Worm (Caenorhabditis elegans) whole organism, midembryonic: ENCODE results near the gene clec-84.

Experiments
- T22C8.4 ChIP-seq: fragments of 200-800 bp; sonication (Bioruptor generic); IDR thresholded peaks from 2 replicates; pipeline ENCODE4 v1.3.6; 2022; ENCODE audit warnings: missing genetic modification characterization, missing compliant biosample characterization
- cog-1 ChIP-seq: sonication (generic microtip); optimal IDR thresholded peaks from 2 replicates; lab custom pipeline; 2016; ENCODE audit warnings: missing genetic modification characterization, missing compliant biosample characterization
- flt-1 ChIP-seq: fragments of 200-800 bp; sonication (Bioruptor generic); IDR thresholded peaks from 2 replicates; pipeline ENCODE4 v1.3.6; 2022; ENCODE audit warnings: missing genetic modification characterization, missing compliant biosample characterization
- klf-2 ChIP-seq: fragments of 200-800 bp; sonication (Bioruptor generic); conservative IDR thresholded peaks from 2 replicates; pipeline ENCODE4 v1.3.6; 2022; ENCODE audit warnings: missing genetic modification reagents, missing genetic modification characterization, missing compliant biosample characterization
- med-1 ChIP-seq: sonication (generic microtip); optimal IDR thresholded peaks from 2 replicates; lab custom pipeline; 2017; ENCODE audit warnings: missing genetic modification characterization, mild to moderate bottlenecking, missing compliant biosample characterization, antibody characterized with exemption, missing genetic modification reagents; ENCODE audit not compliant: insufficient read depth
- ref-1 ChIP-seq: fragments of 200-800 bp; sonication (Bioruptor generic); conservative IDR thresholded peaks from 2 replicates; pipeline ENCODE4 v1.3.6; 2022; ENCODE audit warnings: missing genetic modification reagents, missing genetic modification characterization, missing compliant biosample characterization
- tab-1 ChIP-seq: fragments of 200-800 bp; sonication (Bioruptor generic); IDR thresholded peaks from 2 replicates; pipeline ENCODE4 v1.3.6; 2022; ENCODE audit warnings: missing genetic modification characterization, missing compliant biosample characterization
- ztf-23 ChIP-seq: fragments of 200-800 bp; sonication (Bioruptor generic); IDR thresholded peaks from 2 replicates; pipeline ENCODE4 v1.3.6; 2022; ENCODE audit warnings: missing genetic modification reagents, missing genetic modification characterization, missing compliant biosample characterization
- ztf-29 ChIP-seq: fragments of 200-800 bp; sonication (Bioruptor generic); IDR thresholded peaks from 2 replicates; pipeline ENCODE4 v1.3.6; 2022; ENCODE audit warnings: missing genetic modification reagents, missing genetic modification characterization, missing compliant biosample characterization

clec-84 gene

ce11 chrIV:2809208-2809607 is 33.1 kb upstream of the clec-84 start, which contains the start of gene Y54G2A.76:
Y54G2A.76 (plus strand) TSS chrIV:2809410.
- TF ChIP-seq T22C8.4 (GFP tag; lab: Robert Waterston, UW) (no peak), ref-1 (GFP tag; lab: Robert Waterston, UW) (no peak), ztf-23 (GFP tag; lab: Robert Waterston, UW) (no peak), cog-1 (no peak), flt-1 (GFP tag; lab: Robert Waterston, UW) (no peak), klf-2 (GFP tag; lab: Robert Waterston, UW) (no peak), ztf-29 (GFP tag; lab: Robert Waterston, UW) (no peak), med-1 (GFP tag; lab: Kevin White, UChicago) (no peak), tab-1 (no peak)

ce11 chrIV:2817038-2817437 is 25.2 kb upstream of the clec-84 start:
- no peak for TF ChIP-seq ztf-23 (GFP tag; lab: Robert Waterston, UW)
- no peak for TF ChIP-seq ref-1 (GFP tag; lab: Robert Waterston, UW)
- 0 out of 2 replicates have a peak, but pooled peaks have one; percentile 35 for TF ChIP-seq flt-1 (GFP tag; lab: Robert Waterston, UW)
- no peak for TF ChIP-seq cog-1
- TF ChIP-seq klf-2 (GFP tag; lab: Robert Waterston, UW): no peak
- no peak for TF ChIP-seq ztf-29 (GFP tag; lab: Robert Waterston, UW)
- no peak for TF ChIP-seq tab-1

- TF ChIP-seq ztf-23 (GFP tag; lab: Robert Waterston, UW) (no peak), klf-2 (GFP tag; lab: Robert Waterston, UW) (no peak), cog-1 (no peak), T22C8.4 (GFP tag; lab: Robert Waterston, UW) (no peak), flt-1 (GFP tag; lab: Robert Waterston, UW) (no peak), tab-1 (no peak), ztf-29 (GFP tag; lab: Robert Waterston, UW) (no peak), med-1 (GFP tag; lab: Kevin White, UChicago) (no peak), ref-1 (GFP tag; lab: Robert Waterston, UW) (no peak)
Observed at ce11 chrIV:2819633-2820032, 22.6 kb upstream of the clec-84 start, which contains the start of gene Y54G2A.13. Y54G2A.13 (minus strand) TSS chrIV:2819733.

ce11 chrIV:2820408-2820807 is 21.9 kb upstream of the clec-84 start, which contains the start of gene Y54G2A.37:
Y54G2A.37 (plus strand) TSS chrIV:2820708.
- TF ChIP-seq ztf-29 (GFP tag; lab: Robert Waterston, UW) (no peak), flt-1 (GFP tag; lab: Robert Waterston, UW) (no peak)

- TF ChIP-seq klf-2 (GFP tag; lab: Robert Waterston, UW) (no peak), T22C8.4 (GFP tag; lab: Robert Waterston, UW) (no peak), ref-1 (GFP tag; lab: Robert Waterston, UW) (no peak), ztf-29 (GFP tag; lab: Robert Waterston, UW) (no peak), ztf-23 (GFP tag; lab: Robert Waterston, UW) (no peak), cog-1 (no peak)
Observed at ce11 chrIV:2823446-2823845, 18.8 kb upstream of the clec-84 start, which contains the start of gene clec-80. clec-80 (plus strand) TSS chrIV:2823746.

- TF ChIP-seq cog-1: no peak
- TF ChIP-seq klf-2 (GFP tag; lab: Robert Waterston, UW): no peak
- no peak for TF ChIP-seq tab-1
- no peak for TF ChIP-seq ref-1 (GFP tag; lab: Robert Waterston, UW)
- TF ChIP-seq ztf-23 (GFP tag; lab: Robert Waterston, UW): no peak
- TF ChIP-seq flt-1 (GFP tag; lab: Robert Waterston, UW): no peak
- TF ChIP-seq med-1 (GFP tag; lab: Kevin White, UChicago): no peak
- no peak for TF ChIP-seq T22C8.4 (GFP tag; lab: Robert Waterston, UW)
- no peak for TF ChIP-seq ztf-29 (GFP tag; lab: Robert Waterston, UW)
Observed at ce11 chrIV:2825460-2826103, 16.7 kb upstream of the clec-84 start.

- TF ChIP-seq tab-1 (no peak), T22C8.4 (GFP tag; lab: Robert Waterston, UW) (no peak), ztf-23 (GFP tag; lab: Robert Waterston, UW) (no peak), med-1 (GFP tag; lab: Kevin White, UChicago) (no peak), flt-1 (GFP tag; lab: Robert Waterston, UW) (no peak), ztf-29 (GFP tag; lab: Robert Waterston, UW) (no peak), klf-2 (GFP tag; lab: Robert Waterston, UW) (no peak), ref-1 (GFP tag; lab: Robert Waterston, UW) (no peak), cog-1 (no peak)
Observed at ce11 chrIV:2826335-2826734, 15.9 kb upstream of the clec-84 start.

ce11 chrIV:2832587-2832986 is 9.7 kb upstream of the clec-84 start, which contains the start of the genes Y54G2A.48 and pudl-1:
Y54G2A.48 (minus strand) TSS chrIV:2832687.
pudl-1 (plus strand) TSS chrIV:2832906.
- TF ChIP-seq flt-1 (GFP tag; lab: Robert Waterston, UW): no peak
- no peak for TF ChIP-seq med-1 (GFP tag; lab: Kevin White, UChicago)
- TF ChIP-seq T22C8.4 (GFP tag; lab: Robert Waterston, UW): no peak
- TF ChIP-seq ztf-23 (GFP tag; lab: Robert Waterston, UW): no peak
- TF ChIP-seq tab-1: no peak
- no peak for TF ChIP-seq ref-1 (GFP tag; lab: Robert Waterston, UW)

- TF ChIP-seq tab-1 (no peak), T22C8.4 (GFP tag; lab: Robert Waterston, UW) (no peak), klf-2 (GFP tag; lab: Robert Waterston, UW) (no peak), ref-1 (GFP tag; lab: Robert Waterston, UW) (no peak), ztf-29 (GFP tag; lab: Robert Waterston, UW) (no peak), med-1 (GFP tag; lab: Kevin White, UChicago) (no peak)
Observed at ce11 chrIV:2834516-2834915, 7.7 kb upstream of the clec-84 start, which contains the start of gene pudl-2. pudl-2 (plus strand) TSS chrIV:2834816.
